Fruit fly (Drosophila melanogaster) whole organism, embryonic: ENCODE results near the gene Polr3H.

Experiments
- B-H1 ChIP-seq: fragments of 200-800 bp; sonication (Bioruptor generic); IDR thresholded peaks from 3 replicates; pipeline ENCODE4 v1.3.6; 2022; ENCODE audit warnings: missing biosample characterization, missing genetic modification characterization
- CG10462 ChIP-seq: fragments of 200-800 bp; sonication (Bioruptor generic); optimal IDR thresholded peaks from 2 replicates; lab custom pipeline; 2016; ENCODE audit warnings: missing biosample characterization, missing genetic modification characterization
- CG11398 ChIP-seq: fragments of 200-800 bp; sonication (Bioruptor generic); optimal IDR thresholded peaks from 2 replicates; lab custom pipeline; 2016; ENCODE audit warnings: missing biosample characterization, missing genetic modification characterization
- CG11560 ChIP-seq: fragments of 200-800 bp; sonication (Bioruptor generic); IDR thresholded peaks from 3 replicates; pipeline ENCODE4 v1.3.6; 2022; ENCODE audit warnings: missing biosample characterization, missing genetic modification characterization
- CG11723 ChIP-seq: fragments of 200-800 bp; sonication (Bioruptor generic); optimal IDR thresholded peaks from 2 replicates; lab custom pipeline; 2017; ENCODE audit warnings: missing biosample characterization, mild to moderate bottlenecking, missing genetic modification characterization
- CG13287 ChIP-seq: fragments of 200-800 bp; sonication (Bioruptor generic); IDR thresholded peaks from 2 replicates; pipeline ENCODE4 v1.3.6; 2022; ENCODE audit warnings: missing biosample characterization, missing genetic modification characterization; ENCODE audit not compliant: partially characterized antibody
- CG1603 ChIP-seq: fragments of 200-800 bp; sonication (Bioruptor generic); optimal IDR thresholded peaks from 2 replicates; lab custom pipeline; 2019; ENCODE audit warnings: missing biosample characterization, mild to moderate bottlenecking, missing genetic modification characterization, moderate library complexity
- CG17328 ChIP-seq: fragments of 200-800 bp; sonication (Bioruptor generic); IDR thresholded peaks from 2 replicates; pipeline ENCODE4 v1.3.6; 2022; ENCODE audit warnings: missing biosample characterization, missing genetic modification characterization
- CG18619 ChIP-seq: fragments of 200-800 bp; sonication (Bioruptor generic); optimal IDR thresholded peaks from 3 replicates; lab custom pipeline; 2017; ENCODE audit warnings: missing biosample characterization, mild to moderate bottlenecking, missing genetic modification characterization
- CG3065 ChIP-seq: fragments of 200-800 bp; sonication (Bioruptor generic); optimal IDR thresholded peaks from 2 replicates; lab custom pipeline; 2016; ENCODE audit warnings: missing biosample characterization, missing genetic modification characterization
- CG34224 ChIP-seq: fragments of 200-800 bp; sonication (Bioruptor generic); IDR thresholded peaks from 3 replicates; pipeline ENCODE4 v1.3.6; 2022; ENCODE audit warnings: missing biosample characterization, missing genetic modification characterization; ENCODE audit not compliant: partially characterized antibody
- CG34376 ChIP-seq: fragments of 200-800 bp; sonication (Bioruptor generic); optimal IDR thresholded peaks from 2 replicates; lab custom pipeline; 2018; ENCODE audit warnings: missing biosample characterization, mild to moderate bottlenecking, missing genetic modification characterization
- CG6813 ChIP-seq: fragments of 200-800 bp; sonication (Bioruptor generic); optimal IDR thresholded peaks from 2 replicates; lab custom pipeline; 2017; ENCODE audit warnings: missing biosample characterization, missing genetic modification characterization, mild to moderate bottlenecking, moderate library complexity, missing genetic modification reagents
- CG7556 ChIP-seq: fragments of 200-800 bp; sonication (Bioruptor generic); optimal IDR thresholded peaks from 2 replicates; lab custom pipeline; 2017; ENCODE audit warnings: missing biosample characterization, mild to moderate bottlenecking, missing genetic modification characterization
- CG8924 ChIP-seq: fragments of 200-800 bp; optimal IDR thresholded peaks from 3 replicates; lab custom pipeline; 2019; ENCODE audit warnings: missing biosample characterization, mild to moderate bottlenecking, missing genetic modification characterization, moderate library complexity
- CTCF ChIP-seq: fragments of 200-800 bp; sonication (Bioruptor generic); optimal IDR thresholded peaks from 2 replicates; lab custom pipeline; 2017; ENCODE audit warnings: missing biosample characterization, mild to moderate bottlenecking, missing genetic modification characterization, moderate library complexity
- Dad ChIP-seq: fragments of 200-800 bp; sonication (Bioruptor generic); optimal IDR thresholded peaks from 3 replicates; lab custom pipeline; 2016; ENCODE audit warnings: missing biosample characterization, missing genetic modification characterization
- Dll ChIP-seq: fragments of 200-800 bp; sonication (Bioruptor generic); IDR thresholded peaks from 4 replicates; pipeline ENCODE4 v1.3.6; 2022; ENCODE audit warnings: missing biosample characterization, missing genetic modification characterization; ENCODE audit not compliant: partially characterized antibody
- Doc3 ChIP-seq: fragments of 200-800 bp; sonication (Bioruptor generic); IDR thresholded peaks from 3 replicates; pipeline ENCODE4 v1.3.6; 2022; ENCODE audit warnings: missing biosample characterization, missing genetic modification characterization; ENCODE audit not compliant: partially characterized antibody
- Elba2 ChIP-seq: fragments of 200-800 bp; sonication (Bioruptor generic); optimal IDR thresholded peaks from 3 replicates; lab custom pipeline; 2016; ENCODE audit warnings: missing biosample characterization, missing genetic modification characterization
- Ets97D ChIP-seq: fragments of 200-800 bp; sonication (Bioruptor generic); optimal IDR thresholded peaks from 3 replicates; lab custom pipeline; 2016; ENCODE audit warnings: missing biosample characterization, missing genetic modification characterization
- HLH4C ChIP-seq: fragments of 200-800 bp; sonication (Bioruptor generic); IDR thresholded peaks from 3 replicates; pipeline ENCODE4 v1.3.6; 2022; ENCODE audit warnings: missing biosample characterization, missing genetic modification characterization; ENCODE audit not compliant: partially characterized antibody
- HLH54F ChIP-seq: fragments of 200-800 bp; sonication (Bioruptor generic); optimal IDR thresholded peaks from 3 replicates; lab custom pipeline; 2016; ENCODE audit warnings: missing biosample characterization, missing genetic modification characterization
- Hr3 ChIP-seq: fragments of 200-800 bp; sonication (Bioruptor generic); optimal IDR thresholded peaks from 3 replicates; lab custom pipeline; 2016; ENCODE audit warnings: missing biosample characterization, missing genetic modification characterization
- Med ChIP-seq: fragments of 200-800 bp; sonication (Bioruptor generic); peaks from one replicate; lab custom pipeline; 2016; ENCODE audit warnings: missing biosample characterization, missing genetic modification characterization, mild to moderate bottlenecking, inconsistent platforms, moderate library complexity
- NC2α ChIP-seq: fragments of 200-800 bp; sonication (Bioruptor generic); optimal IDR thresholded peaks from 2 replicates; lab custom pipeline; 2016; ENCODE audit warnings: missing biosample characterization, missing genetic modification characterization
- Nf-YC ChIP-seq: fragments of 200-800 bp; optimal IDR thresholded peaks from 3 replicates; lab custom pipeline; 2019; ENCODE audit warnings: missing biosample characterization, mild to moderate bottlenecking, missing genetic modification characterization, moderate library complexity
- Oaz ChIP-seq: fragments of 200-800 bp; sonication (Bioruptor generic); IDR thresholded peaks from 2 replicates; pipeline ENCODE4 v1.3.6; 2022; ENCODE audit warnings: missing biosample characterization, missing genetic modification characterization
- Poxn ChIP-seq: fragments of 200-800 bp; sonication (Bioruptor generic); IDR thresholded peaks from 2 replicates; pipeline ENCODE4 v1.3.6; 2022; ENCODE audit warnings: missing biosample characterization, missing genetic modification characterization
- Sin3A ChIP-seq: fragments of >200 bp; optimal IDR thresholded peaks from 2 replicates; lab custom pipeline; 2018
- Sry-δ ChIP-seq: fragments of 200-800 bp; sonication (Bioruptor generic); optimal IDR thresholded peaks from 2 replicates; lab custom pipeline; 2016; ENCODE audit warnings: missing biosample characterization, missing genetic modification characterization
- Taf1 ChIP-seq: fragments of 200-800 bp; sonication (Bioruptor generic); IDR thresholded peaks from 2 replicates; pipeline ENCODE4 v1.3.6; 2022; ENCODE audit warnings: missing biosample characterization, missing genetic modification characterization
- ara ChIP-seq: fragments of 200-800 bp; sonication (Bioruptor generic); IDR thresholded peaks from 2 replicates; pipeline ENCODE4 v1.3.6; 2022; ENCODE audit warnings: missing biosample characterization, missing genetic modification characterization
- ato ChIP-seq: fragments of 200-800 bp; sonication (Bioruptor generic); IDR thresholded peaks from 2 replicates; pipeline ENCODE4 v1.3.6; 2022; ENCODE audit warnings: missing biosample characterization, missing genetic modification characterization; ENCODE audit not compliant: partially characterized antibody
- bcd ChIP-seq: fragments of 200-800 bp; sonication (Bioruptor generic); optimal IDR thresholded peaks from 2 replicates; lab custom pipeline; 2017; ENCODE audit warnings: missing biosample characterization, mild to moderate bottlenecking, missing genetic modification characterization
- br ChIP-seq: fragments of >200 bp; optimal IDR thresholded peaks from 2 replicates; lab custom pipeline; 2017
- cad ChIP-seq: fragments of >200 bp; optimal IDR thresholded peaks from 2 replicates; lab custom pipeline; 2017; ENCODE audit warnings: missing biosample characterization, missing genetic modification characterization
- dan ChIP-seq: fragments of 200-800 bp; sonication (Bioruptor generic); IDR thresholded peaks from 2 replicates; pipeline ENCODE4 v1.3.6; 2022; ENCODE audit warnings: missing biosample characterization, missing genetic modification characterization
- esg ChIP-seq: fragments of 200-800 bp; sonication (Bioruptor generic); conservative IDR thresholded peaks from 2 replicates; pipeline ENCODE4 v1.3.6; 2022; ENCODE audit warnings: missing biosample characterization, missing genetic modification characterization
- ewg ChIP-seq: fragments of 200-800 bp; sonication (Bioruptor generic); optimal IDR thresholded peaks from 3 replicates; lab custom pipeline; 2017; ENCODE audit warnings: mild to moderate bottlenecking, missing biosample characterization, missing genetic modification reagents, missing genetic modification characterization
- exex ChIP-seq: fragments of 200-800 bp; sonication (Bioruptor generic); optimal IDR thresholded peaks from 4 replicates; lab custom pipeline; 2018; ENCODE audit warnings: missing biosample characterization, mild to moderate bottlenecking, missing genetic modification characterization, moderate library complexity
- ftz-f1 ChIP-seq: fragments of 200-800 bp; sonication (Bioruptor generic); optimal IDR thresholded peaks from 2 replicates; lab custom pipeline; 2016; ENCODE audit warnings: missing biosample characterization, missing genetic modification characterization
- fu2 ChIP-seq: fragments of 200-800 bp; sonication (Bioruptor generic); optimal IDR thresholded peaks from 2 replicates; lab custom pipeline; 2016; ENCODE audit warnings: missing biosample characterization, missing genetic modification characterization
- gce ChIP-seq: fragments of 200-800 bp; sonication (Bioruptor generic); IDR thresholded peaks from 3 replicates; pipeline ENCODE4 v1.3.6; 2022; ENCODE audit warnings: missing biosample characterization, missing genetic modification characterization
- hbn ChIP-seq: fragments of 200-800 bp; sonication (Bioruptor generic); IDR thresholded peaks from 2 replicates; pipeline ENCODE4 v1.3.6; 2022; ENCODE audit warnings: missing biosample characterization, missing genetic modification characterization; ENCODE audit not compliant: partially characterized antibody
- jing ChIP-seq: fragments of 200-800 bp; sonication (Bioruptor generic); optimal IDR thresholded peaks from 2 replicates; lab custom pipeline; 2018; ENCODE audit warnings: missing biosample characterization, mild to moderate bottlenecking, missing genetic modification characterization
- lmd ChIP-seq: fragments of 200-800 bp; sonication (Bioruptor generic); IDR thresholded peaks from 2 replicates; pipeline ENCODE4 v1.3.6; 2022; ENCODE audit warnings: missing biosample characterization, missing genetic modification characterization
- run ChIP-seq: fragments of 200-800 bp; sonication (Bioruptor generic); optimal IDR thresholded peaks from 3 replicates; lab custom pipeline; 2018; ENCODE audit warnings: missing biosample characterization, mild to moderate bottlenecking, missing genetic modification characterization
- shn ChIP-seq: fragments of 200-800 bp; sonication (Bioruptor generic); optimal IDR thresholded peaks from 3 replicates; lab custom pipeline; 2016; ENCODE audit warnings: missing biosample characterization, missing genetic modification characterization
- tio ChIP-seq: fragments of 200-800 bp; sonication (Bioruptor generic); optimal IDR thresholded peaks from 2 replicates; lab custom pipeline; 2017; ENCODE audit warnings: missing biosample characterization, missing genetic modification characterization, inconsistent platforms
- usp ChIP-seq: fragments of >200 bp; optimal IDR thresholded peaks from 2 replicates; lab custom pipeline; 2017; ENCODE audit warnings: missing biosample characterization, missing genetic modification characterization
- vvl ChIP-seq: fragments of 200-800 bp; sonication (Bioruptor generic); IDR thresholded peaks from 2 replicates; pipeline ENCODE4 v1.3.6; 2022; ENCODE audit warnings: missing biosample characterization, missing genetic modification characterization

Gene Polr3H

dm6 chr3L:11691203-11691797 is 42.7 kb downstream of the Polr3H start, which contains the start of the genes Pldn and CG14135 (continued):
- no peak for TF ChIP-seq NC2α
- no peak for TF ChIP-seq Poxn (GFP tag; lab: Robert Waterston, UW)
- no peak for TF ChIP-seq tio (GFP tag; lab: Kevin White, UChicago)
- peak; percentile 75 for TF ChIP-seq CG8924 (tag; lab: Kevin White, UChicago)
- no peak for TF ChIP-seq dan (GFP tag; lab: Robert Waterston, UW)
- no peak for TF ChIP-seq CG10462 (GFP tag; lab: Kevin White, UChicago)
- no peak for TF ChIP-seq Oaz (GFP tag; lab: Robert Waterston, UW)
- TF ChIP-seq Hr3 (GFP tag; lab: Kevin White, UChicago) = no peak
- TF ChIP-seq hbn (GFP tag; lab: Robert Waterston, UW) = 0 out of 2 replicates have a peak, but pooled peaks have one; percentile 27
- TF ChIP-seq CG11560 (tag; lab: Robert Waterston, UW) = peak; percentile 98
- TF ChIP-seq bcd (GFP tag; lab: Kevin White, UChicago) = peak; percentile 8
- TF ChIP-seq esg (GFP tag; lab: Robert Waterston, UW) = no peak
- peak; percentile 45 for TF ChIP-seq Sry-δ (GFP tag; lab: Kevin White, UChicago)
- no peak for TF ChIP-seq CG3065 (GFP tag; lab: Kevin White, UChicago)
- TF ChIP-seq HLH54F (GFP tag; lab: Kevin White, UChicago) = no peak
- TF ChIP-seq CG7556 (GFP tag; lab: Kevin White, UChicago) = no peak
- TF ChIP-seq B-H1 = no peak
- peak; percentile 61 for TF ChIP-seq CG13287 (GFP tag; lab: Robert Waterston, UW)
- peak; percentile 61; the same call in 2 of the 4 replicates for TF ChIP-seq Dll (GFP tag; lab: Robert Waterston, UW)
- TF ChIP-seq CG11398 = no peak
- TF ChIP-seq CG34376 = peak; percentile 39
- TF ChIP-seq fu2 (GFP tag; lab: Kevin White, UChicago) = no peak
- TF ChIP-seq cad = peak; percentile 20
- TF ChIP-seq CG1603 = peak; percentile 49
- TF ChIP-seq run = no peak
- no peak for TF ChIP-seq shn (GFP tag; lab: Kevin White, UChicago)
- no peak for TF ChIP-seq lmd (GFP tag; lab: Robert Waterston, UW)
- TF ChIP-seq CG11723 (GFP tag; lab: Kevin White, UChicago) = no peak
- no peak for TF ChIP-seq vvl (GFP tag; lab: Robert Waterston, UW)
- peak; percentile 47; the same call in 1 of the 3 replicates for TF ChIP-seq Doc3 (GFP tag; lab: Robert Waterston, UW)
- TF ChIP-seq Elba2 (GFP tag; lab: Kevin White, UChicago) = peak; percentile 72
- peak; percentile 53; the same call in 2 of the 3 replicates for TF ChIP-seq HLH4C (GFP tag; lab: Robert Waterston, UW)
- TF ChIP-seq Ets97D = peak; percentile 44
- 0 out of 3 replicates have a peak, but pooled peaks have one; percentile 36 for TF ChIP-seq CG34224 (GFP tag; lab: Robert Waterston, UW)
- TF ChIP-seq ftz-f1 (GFP tag; lab: Kevin White, UChicago) = no peak
- no peak for TF ChIP-seq CG18619 (GFP tag; lab: Kevin White, UChicago)
- no peak for TF ChIP-seq Dad
- TF ChIP-seq CTCF (GFP tag; lab: Kevin White, UChicago) = peak; percentile 64
- TF ChIP-seq Sin3A (lab: Kevin White, UChicago) = no peak
- no peak for TF ChIP-seq CG6813
- no peak for TF ChIP-seq usp (GFP tag; lab: Kevin White, UChicago)
- no peak for TF ChIP-seq ato (GFP tag; lab: Robert Waterston, UW)
- TF ChIP-seq CG17328 = no peak
- no peak for TF ChIP-seq Taf1
- TF ChIP-seq exex (tag; lab: Kevin White, UChicago) = peak; percentile 21
- TF ChIP-seq ewg = no peak
- TF ChIP-seq Med (GFP tag; lab: Kevin White, UChicago) = peak; percentile 66
- TF ChIP-seq ara = no peak
- TF ChIP-seq jing (GFP tag; lab: Kevin White, UChicago) = no peak
- TF ChIP-seq gce (GFP tag; lab: Robert Waterston, UW) = no peak
- TF ChIP-seq Nf-YC (tag; lab: Kevin White, UChicago) = peak; percentile 22
- no peak for TF ChIP-seq br (lab: Kevin White, UChicago)
